Worm (Caenorhabditis elegans): ENCODE results near the gene rab-35.

DNA sequence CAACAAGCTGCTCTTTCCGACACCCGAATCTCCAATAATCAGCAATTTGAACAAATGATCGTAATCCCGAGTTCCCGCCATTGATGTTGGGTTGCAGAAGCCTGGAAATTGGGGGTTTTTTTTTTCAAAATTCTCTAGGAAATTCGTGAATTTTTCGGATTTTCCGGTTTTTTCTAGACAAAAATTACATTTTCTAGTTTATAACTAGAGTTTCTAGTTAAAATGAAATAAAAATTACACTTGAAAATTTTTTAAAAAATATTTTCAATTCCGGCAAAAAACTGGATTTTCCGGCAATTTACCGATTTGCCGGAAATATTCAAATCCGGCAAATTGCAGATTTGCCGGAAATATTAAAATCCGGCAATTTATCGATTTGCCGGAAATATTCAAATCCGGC is at the start of gene rab-35:
- TF ChIP-seq pqm-1 (tag; optimal IDR thresholded peaks at IDR 0.05): no peak
- no peak for TF ChIP-seq ces-1 (GFP tag; optimal IDR thresholded peaks at IDR 0.05)
- no peak for TF ChIP-seq ztf-11 (tag; optimal IDR thresholded peaks at IDR 0.05)
- TF ChIP-seq nhr-20 (tag; optimal IDR thresholded peaks at IDR 0.05): no peak
- TF ChIP-seq ztf-4 (tag; optimal IDR thresholded peaks at IDR 0.05): no peak
- no peak for TF ChIP-seq unc-62 (GFP tag; optimal IDR thresholded peaks at IDR 0.05)
- no peak for TF ChIP-seq snpc-4 (tag; optimal IDR thresholded peaks at IDR 0.05)
- TF ChIP-seq fos-1 (tag; optimal IDR thresholded peaks at IDR 0.05): no peak
- no peak for TF ChIP-seq pag-3 (tag; optimal IDR thresholded peaks at IDR 0.05; ENCODE audit: borderline replicate concordance, insufficient read depth)
- no peak for TF ChIP-seq lsy-2 (tag; optimal IDR thresholded peaks at IDR 0.05)
- no peak for TF ChIP-seq egl-27 (tag; optimal IDR thresholded peaks at IDR 0.05)
- no peak for TF ChIP-seq nhr-12 (tag; optimal IDR thresholded peaks at IDR 0.05)
